Fruit fly (Drosophila melanogaster) whole organism: ENCODE measurements around the gene Srrm1.

Experiments used
- CG8478 ChIP-seq: fragments of >200 bp; optimal IDR thresholded peaks from 2 replicates; lab custom pipeline; 2018; ENCODE audit warnings: inconsistent platforms
- Dll ChIP-seq: fragments of >200 bp; optimal IDR thresholded peaks from 2 replicates; lab custom pipeline; 2017
- EcR ChIP-seq, 2 experiments: fragments of >200 bp; optimal IDR thresholded peaks; 2 replicates each; lab custom pipeline; 2017; ENCODE audit warnings: missing biosample characterization in 2 of 2, missing genetic modification characterization in 2 of 2, missing genetic modification reagents in 2 of 2
- pan ChIP-seq: fragments of >200 bp; optimal IDR thresholded peaks from 2 replicates; lab custom pipeline; 2017
- psq ChIP-seq: fragments of >200 bp; optimal IDR thresholded peaks from 2 replicates; lab custom pipeline; 2017
- usp ChIP-seq: fragments of >200 bp; optimal IDR thresholded peaks from 2 replicates; lab custom pipeline; 2017; ENCODE audit warnings: missing biosample characterization, missing genetic modification characterization, mixed read lengths

Gene Srrm1

DNA sequence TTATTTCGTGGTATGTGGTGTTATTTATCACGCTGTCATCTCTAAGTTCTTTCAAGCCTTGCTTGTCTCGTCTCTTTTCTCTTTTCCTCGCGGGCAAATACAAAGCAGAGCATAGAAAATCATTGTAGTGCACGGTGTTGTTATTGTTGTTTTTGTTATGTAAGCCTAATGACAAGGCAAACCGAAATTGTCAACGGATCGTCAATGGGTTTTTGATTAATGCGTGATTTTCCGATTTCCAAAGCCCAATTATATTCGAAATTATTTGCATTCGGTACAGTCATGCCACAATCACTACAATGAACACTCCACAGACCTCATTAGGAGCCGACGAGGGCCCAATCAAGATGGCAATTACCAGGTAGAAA lies 3.7 kb upstream of the Srrm1 start:
- TF ChIP-seq CG8478, result no peak
- no peak for TF ChIP-seq pan (lab: Kevin White, UChicago)

DNA sequence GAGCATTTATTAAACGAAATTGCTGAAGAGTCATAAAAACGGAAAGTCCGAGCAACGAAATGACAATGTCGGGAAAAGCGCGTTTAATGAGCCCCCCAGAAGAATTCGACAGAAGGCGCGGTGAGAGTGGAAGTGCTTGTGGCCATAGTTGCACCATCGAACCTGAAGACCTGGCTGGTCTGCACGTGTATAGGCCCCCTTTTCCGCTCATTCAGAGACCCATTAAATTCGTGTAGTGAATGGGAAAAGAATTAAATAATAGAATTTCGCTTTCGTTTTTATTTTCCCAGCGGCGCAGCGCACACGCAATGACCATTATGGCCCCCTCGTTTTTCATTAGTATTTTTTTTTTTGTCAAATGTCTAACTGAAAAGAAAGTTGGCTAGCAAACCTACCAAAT lies 3.3 kb upstream of the Srrm1 start:
- no peak for TF ChIP-seq CG8478

DNA sequence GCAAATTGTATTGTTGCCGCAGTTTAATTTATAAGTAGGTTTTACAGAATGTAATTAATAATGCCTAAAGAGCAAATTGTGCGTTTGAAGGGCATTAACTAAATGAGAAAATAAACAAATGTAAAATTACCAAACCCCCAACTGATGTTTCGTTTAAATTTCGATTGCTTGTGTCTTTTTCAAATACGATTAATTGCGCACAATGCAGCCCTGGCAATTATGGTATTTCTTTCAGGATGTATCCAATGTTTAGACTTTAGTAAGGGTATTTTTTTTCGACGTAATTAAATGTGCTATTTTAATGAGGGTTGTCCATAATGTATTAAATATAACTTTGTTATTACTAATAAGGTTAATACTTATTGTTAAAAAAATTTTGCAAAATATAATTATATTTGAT lies 4.2 kb downstream of the Srrm1 start:
- no peak for TF ChIP-seq pan (lab: Kevin White, UChicago)
- no peak for TF ChIP-seq EcR (GFP tag; optimal IDR thresholded peaks at IDR 0.05; lab: Kevin White, UChicago)
- TF ChIP-seq psq (lab: Kevin White, UChicago), result no peak
- no peak for TF ChIP-seq CG8478
- no peak for TF ChIP-seq Dll (lab: Kevin White, UChicago)
- no peak for TF ChIP-seq usp

DNA sequence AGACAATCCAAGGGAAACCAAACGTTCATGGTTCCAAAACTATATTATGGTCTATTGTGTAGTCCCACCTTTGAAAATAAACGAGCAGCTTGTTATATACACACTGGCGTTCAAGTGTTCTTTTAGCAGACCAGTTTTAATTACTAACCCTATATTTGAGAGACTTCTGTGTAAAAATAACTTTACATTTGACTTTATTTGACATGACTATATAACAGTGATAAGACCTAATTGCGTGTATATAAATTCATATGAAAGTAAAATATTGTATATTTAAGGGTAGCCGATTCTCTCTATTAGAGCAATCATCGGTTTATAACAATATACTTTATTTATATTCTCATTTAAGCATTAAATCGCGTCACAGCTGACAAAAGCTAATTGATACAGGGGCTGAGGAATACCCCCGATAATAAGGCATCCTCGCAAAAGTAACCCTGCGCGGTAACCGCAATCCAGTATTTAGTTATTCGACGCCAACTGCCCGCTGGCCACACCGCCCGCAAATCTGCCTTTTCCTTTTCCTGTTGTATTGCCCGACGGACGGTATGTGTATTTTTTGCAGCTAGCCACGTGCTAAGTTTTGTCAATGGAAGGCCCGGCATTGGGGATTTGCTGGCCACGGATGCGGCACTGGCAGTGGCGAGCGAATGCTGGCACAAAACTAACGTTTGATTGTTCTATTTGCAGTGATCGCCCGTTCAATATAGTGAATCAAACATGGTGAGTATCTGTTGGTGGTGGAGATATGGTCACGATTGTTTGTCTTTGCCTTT lies 4.9 kb downstream of the Srrm1 start, which contains the start of gene RpS4:
Gene RpS4, plus strand, starts transcription at position 465 of the 776 bp plus-strand sequence.
- no peak for TF ChIP-seq pan (lab: Kevin White, UChicago)
- TF ChIP-seq Dll (lab: Kevin White, UChicago), result no peak
- TF ChIP-seq CG8478, result no peak
- no peak for TF ChIP-seq psq (lab: Kevin White, UChicago)
- TF ChIP-seq usp, result no peak
- no peak for TF ChIP-seq EcR (GFP tag; optimal IDR thresholded peaks at IDR 0.05; lab: Kevin White, UChicago)

DNA sequence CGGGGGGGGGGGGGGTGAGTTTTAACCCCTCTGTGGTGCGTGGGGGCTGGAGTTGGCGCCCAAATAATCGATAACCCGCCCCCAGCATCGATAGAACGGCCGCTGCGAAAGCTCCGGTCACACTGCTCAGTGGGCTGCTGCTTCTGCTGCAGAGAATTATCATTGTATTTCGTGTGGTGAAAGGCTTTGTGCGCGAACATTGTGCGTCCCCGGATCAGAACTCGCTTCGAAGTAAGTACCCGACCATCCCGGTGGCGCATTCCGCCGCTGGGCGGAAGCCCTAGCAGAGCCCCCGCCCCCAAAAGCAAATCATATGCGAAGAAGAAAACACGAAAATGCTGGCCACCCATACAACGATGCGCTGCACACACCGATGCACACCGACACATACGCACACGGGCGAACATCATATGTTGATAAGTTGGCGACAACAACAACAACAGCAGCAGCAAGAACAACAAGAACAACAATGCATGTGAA lies 7.8 kb downstream of the Srrm1 start, which contains the start of gene Syx13:
Gene Syx13, plus strand, starts transcription at position 100 of the 480 bp plus-strand sequence.
- TF ChIP-seq psq (lab: Kevin White, UChicago) (no peak), Dll (lab: Kevin White, UChicago) (no peak), pan (lab: Kevin White, UChicago) (no peak), EcR (GFP tag; optimal IDR thresholded peaks at IDR 0.05; lab: Kevin White, UChicago) (no peak), CG8478 (no peak)

DNA sequence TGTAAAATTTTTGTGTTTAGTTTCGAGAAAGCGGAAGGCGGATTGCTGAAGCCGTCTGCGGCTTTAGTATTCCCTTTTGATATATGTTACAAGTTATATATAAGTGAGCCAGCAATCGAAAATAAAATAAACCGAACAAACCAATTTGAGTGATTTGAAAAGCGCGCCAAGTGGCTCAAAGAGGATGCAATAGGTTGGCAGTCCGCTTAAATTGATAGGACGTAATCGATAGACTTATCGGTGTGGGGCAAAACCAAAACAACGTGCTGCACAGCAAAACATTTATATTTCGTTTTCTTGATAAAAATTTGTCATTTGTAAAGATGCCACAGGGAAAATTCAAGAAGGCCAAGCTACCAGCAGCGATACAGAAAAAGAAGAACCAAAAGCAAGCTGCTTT lies 10.1 kb downstream of the Srrm1 start, which contains the start of gene CG11279:
Gene CG11279, plus strand, starts transcription at position 220 of the 400 bp plus-strand sequence.
- TF ChIP-seq CG8478 (no peak), usp (no peak), pan (lab: Kevin White, UChicago) (no peak), Dll (lab: Kevin White, UChicago) (no peak), psq (lab: Kevin White, UChicago) (no peak), EcR (GFP tag; optimal IDR thresholded peaks at IDR 0.05; lab: Kevin White, UChicago) (no peak)

DNA sequence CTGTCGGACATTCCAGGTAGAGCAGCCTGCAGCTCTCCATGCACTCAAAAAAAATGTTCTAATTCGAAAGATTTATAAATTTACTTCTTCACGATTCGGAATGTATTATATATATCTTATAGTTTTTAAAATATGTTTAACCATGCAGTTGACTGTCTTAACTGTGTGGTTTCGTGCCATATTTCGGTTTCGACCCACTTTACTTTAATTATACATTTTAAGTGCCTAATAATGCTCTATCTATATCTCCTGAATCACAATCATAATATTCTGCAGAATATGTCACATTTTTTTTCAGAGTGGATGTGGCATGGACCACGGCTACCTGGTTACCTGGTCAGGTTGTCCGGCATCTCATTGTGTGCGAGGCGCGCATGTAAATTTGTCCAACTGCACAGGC lies 13.1 kb downstream of the Srrm1 start:
- TF ChIP-seq usp (no peak), EcR (GFP tag; optimal IDR thresholded peaks at IDR 0.05; lab: Kevin White, UChicago) (no peak), Dll (lab: Kevin White, UChicago) (no peak), psq (lab: Kevin White, UChicago) (no peak), pan (lab: Kevin White, UChicago) (no peak), CG8478 (no peak)

DNA sequence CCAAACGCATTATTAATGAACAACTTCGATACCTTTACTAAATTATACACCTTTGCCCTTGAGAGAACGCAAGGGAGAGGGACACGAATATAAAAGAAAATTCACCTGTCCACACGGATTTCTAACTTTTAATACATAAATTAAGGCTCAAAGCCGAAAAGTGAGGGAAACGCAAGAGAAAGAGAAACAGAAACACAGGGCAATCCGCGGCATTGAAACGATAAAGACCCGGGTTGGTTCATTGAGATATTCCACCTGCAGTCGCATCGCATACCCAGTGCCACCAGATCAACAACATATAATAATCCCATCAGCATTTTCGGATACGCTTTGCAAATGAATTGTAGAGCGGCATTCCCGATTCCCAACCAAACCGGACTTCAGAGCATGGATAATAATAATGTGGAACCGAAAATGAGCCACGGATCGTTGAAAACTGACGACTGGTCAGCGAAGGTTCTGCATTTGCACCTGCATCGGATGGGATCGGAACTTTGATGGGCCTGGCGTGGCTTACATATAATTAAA lies 14.1 kb downstream of the Srrm1 start:
- TF ChIP-seq EcR (GFP tag; optimal IDR thresholded peaks at IDR 0.05; lab: Kevin White, UChicago) (no peak), psq (lab: Kevin White, UChicago) (no peak), usp (no peak), pan (lab: Kevin White, UChicago) (no peak), Dll (lab: Kevin White, UChicago) (no peak), CG8478 (no peak)

DNA sequence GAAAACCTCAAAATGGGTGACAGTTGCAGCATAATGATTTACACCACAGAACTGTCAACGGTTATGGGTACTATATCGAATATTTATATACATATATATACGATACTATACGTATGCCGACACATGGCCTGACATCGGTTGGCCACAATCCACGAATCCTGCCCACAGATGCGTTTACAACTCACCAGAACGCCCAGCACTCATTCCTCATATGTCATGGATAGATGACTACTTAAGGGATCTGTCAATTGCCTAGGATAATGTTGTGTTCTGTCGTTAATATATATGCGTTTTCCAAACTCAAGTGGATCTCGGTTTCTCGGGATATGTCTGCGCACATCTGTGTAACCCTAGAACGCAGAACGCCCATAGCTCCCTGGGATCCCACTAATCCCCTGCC lies 21.8 kb downstream of the Srrm1 start:
- no peak for TF ChIP-seq Dll (lab: Kevin White, UChicago)
- no peak for TF ChIP-seq EcR (GFP tag; optimal IDR thresholded peaks at IDR 0.05; lab: Kevin White, UChicago)
- TF ChIP-seq CG8478, result no peak
- TF ChIP-seq usp, result no peak
- TF ChIP-seq psq (lab: Kevin White, UChicago), result no peak
- TF ChIP-seq pan (lab: Kevin White, UChicago), result no peak

DNA sequence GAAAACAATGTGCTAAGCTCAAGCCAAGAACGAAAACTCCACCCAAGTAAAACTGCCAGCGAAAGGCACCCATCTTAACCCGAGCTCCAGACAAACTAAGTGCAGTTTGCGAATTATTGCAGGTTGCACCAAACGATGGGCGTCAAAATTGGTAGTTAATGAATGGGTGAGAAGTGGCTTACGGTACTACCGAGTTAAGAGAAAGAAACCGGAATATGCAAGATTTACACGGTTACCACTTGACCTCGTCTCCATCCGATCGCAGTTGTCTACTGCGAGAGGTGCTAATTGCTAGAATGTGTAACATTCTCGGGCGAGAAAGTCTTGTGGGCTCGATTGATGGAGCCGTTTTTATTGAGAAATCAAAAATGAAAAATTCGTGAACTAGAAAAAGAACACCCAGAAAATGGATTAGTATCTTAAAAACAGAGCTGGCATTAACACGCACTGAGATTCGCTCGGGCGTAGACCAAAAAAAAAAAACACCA lies 24.7 kb downstream of the Srrm1 start, which contains the start of the genes CG14115 and CG34428:
Gene CG14115, minus strand, starts transcription at position 101 of the 488 bp plus-strand sequence.
Gene CG34428, plus strand, starts transcription at position 438 of the 488 bp plus-strand sequence.
- TF ChIP-seq CG8478 (no peak), psq (lab: Kevin White, UChicago) (no peak), EcR (GFP tag; optimal IDR thresholded peaks at IDR 0.05; lab: Kevin White, UChicago) (no peak)

DNA sequence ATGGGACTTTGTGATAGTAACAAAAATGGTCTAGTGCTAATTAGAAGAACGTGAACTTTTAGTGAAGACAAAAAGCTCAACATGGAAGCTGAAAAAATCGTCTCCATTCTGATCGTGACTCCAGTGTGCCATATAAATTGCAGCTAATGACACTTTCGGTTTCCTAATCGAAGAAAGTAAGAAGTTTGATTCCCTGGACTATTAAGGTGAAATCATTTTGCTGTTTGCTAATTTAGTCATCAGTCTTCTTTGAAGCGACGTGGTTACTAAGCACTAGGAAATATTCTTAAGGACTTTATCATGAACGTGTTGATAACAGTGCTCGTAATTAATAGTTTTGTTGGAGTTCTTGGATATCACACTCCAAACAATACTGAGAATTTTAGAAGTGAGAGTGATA lies 26.1 kb downstream of the Srrm1 start, which contains the start of gene CG34429:
Gene CG34429, plus strand, starts transcription at position 301 of the 400 bp plus-strand sequence.
- TF ChIP-seq Dll (lab: Kevin White, UChicago) (no peak), usp (no peak), pan (lab: Kevin White, UChicago) (no peak), psq (lab: Kevin White, UChicago) (no peak), CG8478 (no peak), EcR (GFP tag; optimal IDR thresholded peaks at IDR 0.05; lab: Kevin White, UChicago) (no peak)

DNA sequence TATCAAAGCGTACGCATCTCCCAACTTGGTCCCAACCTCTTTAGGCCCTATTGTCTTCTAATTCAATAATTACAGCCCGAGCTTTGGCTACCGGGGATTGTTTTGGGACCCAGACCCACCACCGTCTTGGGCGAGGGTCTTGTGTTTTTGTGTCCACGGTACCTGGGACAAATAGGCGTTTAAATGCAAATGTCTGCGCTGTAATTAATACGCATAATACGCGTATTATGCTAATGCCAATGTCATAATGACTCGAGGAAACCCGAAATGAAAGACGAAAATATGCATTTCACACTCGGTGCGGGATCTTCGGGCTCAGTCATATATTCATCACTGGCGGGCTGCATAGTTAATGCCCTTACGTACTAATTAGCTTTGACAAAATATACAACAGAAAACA lies 27.7 kb downstream of the Srrm1 start:
- TF ChIP-seq psq (lab: Kevin White, UChicago) (no peak), EcR (GFP tag; optimal IDR thresholded peaks at IDR 0.05; lab: Kevin White, UChicago) (no peak), usp (no peak), Dll (lab: Kevin White, UChicago) (no peak), CG8478 (no peak), pan (lab: Kevin White, UChicago) (no peak)
